Fruit fly (Drosophila melanogaster): ENCODE results near the gene CG31174.

The CG31174 gene

dm6 chr3R:21864992-21865391 lies 4.3 kb downstream of the CG31174 start, which contains the start of gene lsn:
TSS of gene lsn (plus strand) at chr3R:21865168.
- TF ChIP-seq CTCF (optimal IDR thresholded peaks at IDR 0.05) (no peak), CG8478 (optimal IDR thresholded peaks at IDR 0.05) (no peak)

dm6 chr3R:21864484-21864883 lies 4.8 kb downstream of the CG31174 start:
- no peak for TF ChIP-seq CTCF (optimal IDR thresholded peaks at IDR 0.05)
- no peak for TF ChIP-seq CG8478 (optimal IDR thresholded peaks at IDR 0.05)

- TF ChIP-seq CTCF (optimal IDR thresholded peaks at IDR 0.05) (no peak), CG8478 (optimal IDR thresholded peaks at IDR 0.05) (no peak)
Measured at dm6 chr3R:21863817-21864384, 5.4 kb downstream of the CG31174 start.

dm6 chr3R:21862868-21863267 lies 6.4 kb downstream of the CG31174 start:
- no peak for TF ChIP-seq CTCF (optimal IDR thresholded peaks at IDR 0.05)
- no peak for TF ChIP-seq CG8478 (optimal IDR thresholded peaks at IDR 0.05)

dm6 chr3R:21862137-21862850 lies 7.0 kb downstream of the CG31174 start:
- no peak for TF ChIP-seq CTCF (optimal IDR thresholded peaks at IDR 0.05)
- TF ChIP-seq CG8478 (optimal IDR thresholded peaks at IDR 0.05) = no peak

dm6 chr3R:21859509-21859908 lies 9.8 kb downstream of the CG31174 start:
- TF ChIP-seq CTCF (optimal IDR thresholded peaks at IDR 0.05) (no peak), CG8478 (optimal IDR thresholded peaks at IDR 0.05) (no peak)

dm6 chr3R:21858290-21858875 lies 10.9 kb downstream of the CG31174 start:
- TF ChIP-seq CTCF (optimal IDR thresholded peaks at IDR 0.05) = no peak
- TF ChIP-seq CG8478 (optimal IDR thresholded peaks at IDR 0.05) = no peak

dm6 chr3R:21857509-21857908 lies 11.8 kb downstream of the CG31174 start:
- TF ChIP-seq CG8478 (optimal IDR thresholded peaks at IDR 0.05) (no peak), CTCF (optimal IDR thresholded peaks at IDR 0.05) (no peak)

dm6 chr3R:21856873-21857243 lies 12.5 kb downstream of the CG31174 start:
- TF ChIP-seq CG8478 (optimal IDR thresholded peaks at IDR 0.05) = no peak
- no peak for TF ChIP-seq CTCF (optimal IDR thresholded peaks at IDR 0.05)

dm6 chr3R:21856098-21856872 lies 13.0 kb downstream of the CG31174 start, which contains the start of gene glec:
TSS of gene glec (minus strand) at chr3R:21856266.
- TF ChIP-seq CTCF (optimal IDR thresholded peaks at IDR 0.05) = peak in 1 of 2 experiments; percentile 22
- TF ChIP-seq CG8478 (optimal IDR thresholded peaks at IDR 0.05) = no peak

- TF ChIP-seq CG8478 (optimal IDR thresholded peaks at IDR 0.05) = no peak
- TF ChIP-seq CTCF (optimal IDR thresholded peaks at IDR 0.05) = no peak
Measured at dm6 chr3R:21855469-21855826, 13.9 kb downstream of the CG31174 start.

- TF ChIP-seq CTCF (optimal IDR thresholded peaks at IDR 0.05) (no peak), CG8478 (optimal IDR thresholded peaks at IDR 0.05) (no peak)
Measured at dm6 chr3R:21854574-21855468, 14.5 kb downstream of the CG31174 start.

dm6 chr3R:21853618-21854573 lies 15.4 kb downstream of the CG31174 start:
- no peak for TF ChIP-seq CTCF (optimal IDR thresholded peaks at IDR 0.05)
- no peak for TF ChIP-seq CG8478 (optimal IDR thresholded peaks at IDR 0.05)
